Fruit fly (Drosophila melanogaster) whole organism: ENCODE measurements around the gene CG13625.

Experiments used
- CG8478 ChIP-seq: fragments of >200 bp; optimal IDR thresholded peaks from 2 replicates; lab custom pipeline; 2018; ENCODE audit warnings: inconsistent platforms
- Dll ChIP-seq: fragments of >200 bp; optimal IDR thresholded peaks from 2 replicates; lab custom pipeline; 2017
- EcR ChIP-seq, 2 experiments: fragments of >200 bp; optimal IDR thresholded peaks; 2 replicates each; lab custom pipeline; 2017; ENCODE audit warnings: missing biosample characterization in 2 of 2, missing genetic modification characterization in 2 of 2, missing genetic modification reagents in 2 of 2
- pan ChIP-seq: fragments of >200 bp; optimal IDR thresholded peaks from 2 replicates; lab custom pipeline; 2017
- psq ChIP-seq: fragments of >200 bp; optimal IDR thresholded peaks from 2 replicates; lab custom pipeline; 2017
- usp ChIP-seq: fragments of >200 bp; optimal IDR thresholded peaks from 2 replicates; lab custom pipeline; 2017; ENCODE audit warnings: missing biosample characterization, missing genetic modification characterization, mixed read lengths

dm6 chr3R:24613819-24614706 is 29.1 kb upstream of the CG13625 start:
- TF ChIP-seq pan (no peak), usp (GFP tag; lab: Kevin White, UChicago) (no peak), Dll (no peak), CG8478 (no peak), EcR (GFP tag; optimal IDR thresholded peaks at IDR 0.05; lab: Kevin White, UChicago) (no peak), psq (lab: Kevin White, UChicago) (no peak)
